Worm (Caenorhabditis elegans) whole organism, early embryonic: ENCODE data around the gene rimb-1.

ENCODE experiments used
- B0310.2 ChIP-seq: sonication (generic microtip); optimal IDR thresholded peaks from 2 replicates; lab custom pipeline; 2016; ENCODE audit warnings: mild to moderate bottlenecking, missing genetic modification characterization, missing compliant biosample characterization
- F13C5.2 ChIP-seq: sonication (generic microtip); optimal IDR thresholded peaks from 2 replicates; lab custom pipeline; 2017; ENCODE audit warnings: mild to moderate bottlenecking, missing genetic modification characterization, inconsistent platforms, missing compliant biosample characterization
- aly-1 ChIP-seq: sonication (generic microtip); optimal IDR thresholded peaks from 2 replicates; lab custom pipeline; 2016; ENCODE audit warnings: missing genetic modification characterization, missing compliant biosample characterization
- ama-1 ChIP-seq: fragments of 150-350 bp; optimal IDR thresholded peaks from 2 replicates; lab custom pipeline; 2014
- ceh-13 ChIP-seq: fragments of 200-800 bp; sonication (Bioruptor generic); optimal IDR thresholded peaks from 2 replicates; lab custom pipeline; 2018; ENCODE audit warnings: mild to moderate bottlenecking, missing genetic modification characterization, missing compliant biosample characterization
- ceh-36 ChIP-seq: sonication (generic microtip); optimal IDR thresholded peaks from 2 replicates; lab custom pipeline; 2016; ENCODE audit warnings: missing genetic modification characterization, inconsistent platforms, missing compliant biosample characterization
- ets-7 ChIP-seq: sonication (generic microtip); optimal IDR thresholded peaks from 2 replicates; lab custom pipeline; 2016; ENCODE audit warnings: missing genotype, missing genetic modification characterization, missing compliant biosample characterization
- flt-1 ChIP-seq: fragments of 200-800 bp; sonication (Bioruptor generic); IDR thresholded peaks from 2 replicates; pipeline ENCODE4 v1.3.6; 2022; ENCODE audit warnings: missing genetic modification characterization, missing compliant biosample characterization
- hmbx-1 ChIP-seq: sonication (generic microtip); optimal IDR thresholded peaks from 2 replicates; lab custom pipeline; 2016; ENCODE audit warnings: mild to moderate bottlenecking, missing genetic modification characterization, missing compliant biosample characterization
- hmg-4 ChIP-seq: fragments of 200-800 bp; sonication (Bioruptor generic); optimal IDR thresholded peaks from 2 replicates; lab custom pipeline; 2018; ENCODE audit warnings: mild to moderate bottlenecking, missing genetic modification characterization, missing compliant biosample characterization
- hnd-1 ChIP-seq: sonication (generic microtip); optimal IDR thresholded peaks from 2 replicates; lab custom pipeline; 2016; ENCODE audit warnings: missing genetic modification characterization, missing compliant biosample characterization
- pes-1 ChIP-seq: fragments of 200-800 bp; sonication (Bioruptor generic); IDR thresholded peaks from 2 replicates; pipeline ENCODE4 v1.3.6; 2022; ENCODE audit warnings: missing genetic modification reagents, missing genetic modification characterization, missing compliant biosample characterization
- scrt-1 ChIP-seq: fragments of 200-800 bp; sonication (Bioruptor generic); IDR thresholded peaks from 2 replicates; pipeline ENCODE4 v1.3.6; 2022; ENCODE audit warnings: missing genetic modification characterization, missing compliant biosample characterization
- sea-1 ChIP-seq: fragments of 200-800 bp; sonication (Bioruptor generic); conservative IDR thresholded peaks from 2 replicates; pipeline ENCODE4 v1.3.6; 2022; ENCODE audit warnings: missing genetic modification characterization, missing compliant biosample characterization
- tbx-11 ChIP-seq: fragments of 200-800 bp; sonication (Bioruptor generic); IDR thresholded peaks from 2 replicates; pipeline ENCODE4 v1.3.6; 2022; ENCODE audit warnings: missing genetic modification characterization, missing compliant biosample characterization
- tbx-37 ChIP-seq: fragments of 200-800 bp; sonication (Bioruptor generic); conservative IDR thresholded peaks from 2 replicates; pipeline ENCODE4 v1.3.6; 2022; ENCODE audit warnings: missing genetic modification reagents, missing genetic modification characterization, missing compliant biosample characterization
- tra-4 ChIP-seq: sonication (generic microtip); optimal IDR thresholded peaks from 2 replicates; lab custom pipeline; 2017; ENCODE audit warnings: missing genetic modification characterization, missing compliant biosample characterization

Gene rimb-1

ce11 chrIII:1794100-1794499 is 6.0 kb downstream of the rimb-1 start:
- TF ChIP-seq tbx-37 (no peak), pes-1 (GFP tag; lab: Robert Waterston, UW) (no peak), ceh-13 (GFP tag; lab: Kevin White, UChicago) (no peak), hmg-4 (GFP tag; lab: Kevin White, UChicago) (no peak), ama-1 (no peak), ets-7 (tag; lab: Kevin White, UChicago) (no peak), B0310.2 (tag; lab: Kevin White, UChicago) (no peak), sea-1 (GFP tag; lab: Robert Waterston, UW) (no peak), flt-1 (GFP tag; lab: Robert Waterston, UW) (no peak), tra-4 (tag; lab: Kevin White, UChicago) (no peak), hmbx-1 (tag; lab: Kevin White, UChicago) (no peak)

ce11 chrIII:1799407-1799806 is 11.3 kb downstream of the rimb-1 start:
- TF ChIP-seq ceh-36 (tag; lab: Kevin White, UChicago) (no peak), tbx-11 (GFP tag; lab: Robert Waterston, UW) (no peak), ets-7 (tag; lab: Kevin White, UChicago) (no peak), F13C5.2 (tag; lab: Kevin White, UChicago) (no peak), ceh-13 (GFP tag; lab: Kevin White, UChicago) (no peak), flt-1 (GFP tag; lab: Robert Waterston, UW) (no peak), aly-1 (tag; lab: Kevin White, UChicago) (no peak), sea-1 (GFP tag; lab: Robert Waterston, UW) (no peak), pes-1 (GFP tag; lab: Robert Waterston, UW) (no peak), hmg-4 (GFP tag; lab: Kevin White, UChicago) (no peak), tra-4 (tag; lab: Kevin White, UChicago) (no peak), B0310.2 (tag; lab: Kevin White, UChicago) (no peak), ama-1 (no peak), hnd-1 (tag; lab: Kevin White, UChicago) (no peak), tbx-37 (no peak), hmbx-1 (tag; lab: Kevin White, UChicago) (no peak)

ce11 chrIII:1803000-1803399 is 14.9 kb downstream of the rimb-1 start:
- TF ChIP-seq tbx-37 = no peak

- TF ChIP-seq ama-1 (no peak), ceh-13 (GFP tag; lab: Kevin White, UChicago) (no peak), hmg-4 (GFP tag; lab: Kevin White, UChicago) (no peak), pes-1 (GFP tag; lab: Robert Waterston, UW) (no peak), scrt-1 (GFP tag; lab: Robert Waterston, UW) (no peak), flt-1 (GFP tag; lab: Robert Waterston, UW) (no peak), ets-7 (tag; lab: Kevin White, UChicago) (no peak)
These were observed 16.3 kb downstream of the rimb-1 start for ce11 chrIII:1804477-1804876.

ce11 chrIII:1805415-1806008 is 17.4 kb downstream of the rimb-1 start:
- no peak for TF ChIP-seq sea-1 (GFP tag; lab: Robert Waterston, UW)
- no peak for TF ChIP-seq hnd-1 (tag; lab: Kevin White, UChicago)
- TF ChIP-seq ama-1 = no peak

ce11 chrIII:1806183-1806798 is 18.2 kb downstream of the rimb-1 start:
- no peak for TF ChIP-seq tbx-11 (GFP tag; lab: Robert Waterston, UW)
- no peak for TF ChIP-seq ceh-13 (GFP tag; lab: Kevin White, UChicago)
- no peak for TF ChIP-seq hnd-1 (tag; lab: Kevin White, UChicago)
- no peak for TF ChIP-seq tbx-37
- no peak for TF ChIP-seq aly-1 (tag; lab: Kevin White, UChicago)
- TF ChIP-seq scrt-1 (GFP tag; lab: Robert Waterston, UW) = no peak
- no peak for TF ChIP-seq B0310.2 (tag; lab: Kevin White, UChicago)
- TF ChIP-seq ceh-36 (tag; lab: Kevin White, UChicago) = no peak
- no peak for TF ChIP-seq F13C5.2 (tag; lab: Kevin White, UChicago)

- TF ChIP-seq tbx-11 (GFP tag; lab: Robert Waterston, UW) = no peak
- TF ChIP-seq tbx-37 = no peak
- no peak for TF ChIP-seq F13C5.2 (tag; lab: Kevin White, UChicago)
- TF ChIP-seq scrt-1 (GFP tag; lab: Robert Waterston, UW) = no peak
- TF ChIP-seq flt-1 (GFP tag; lab: Robert Waterston, UW) = no peak
- no peak for TF ChIP-seq hmg-4 (GFP tag; lab: Kevin White, UChicago)
- no peak for TF ChIP-seq hnd-1 (tag; lab: Kevin White, UChicago)
- TF ChIP-seq ama-1 = no peak
- no peak for TF ChIP-seq pes-1 (GFP tag; lab: Robert Waterston, UW)
- no peak for TF ChIP-seq ets-7 (tag; lab: Kevin White, UChicago)
- no peak for TF ChIP-seq hmbx-1 (tag; lab: Kevin White, UChicago)
- no peak for TF ChIP-seq ceh-36 (tag; lab: Kevin White, UChicago)
- no peak for TF ChIP-seq sea-1 (GFP tag; lab: Robert Waterston, UW)
- no peak for TF ChIP-seq aly-1 (tag; lab: Kevin White, UChicago)
- TF ChIP-seq ceh-13 (GFP tag; lab: Kevin White, UChicago) = no peak
- no peak for TF ChIP-seq B0310.2 (tag; lab: Kevin White, UChicago)
- no peak for TF ChIP-seq tra-4 (tag; lab: Kevin White, UChicago)
These were observed 26.2 kb downstream of the rimb-1 start for ce11 chrIII:1814285-1814684.
